Worm (Caenorhabditis elegans): ENCODE results near the gene K06A4.6.

DNA sequence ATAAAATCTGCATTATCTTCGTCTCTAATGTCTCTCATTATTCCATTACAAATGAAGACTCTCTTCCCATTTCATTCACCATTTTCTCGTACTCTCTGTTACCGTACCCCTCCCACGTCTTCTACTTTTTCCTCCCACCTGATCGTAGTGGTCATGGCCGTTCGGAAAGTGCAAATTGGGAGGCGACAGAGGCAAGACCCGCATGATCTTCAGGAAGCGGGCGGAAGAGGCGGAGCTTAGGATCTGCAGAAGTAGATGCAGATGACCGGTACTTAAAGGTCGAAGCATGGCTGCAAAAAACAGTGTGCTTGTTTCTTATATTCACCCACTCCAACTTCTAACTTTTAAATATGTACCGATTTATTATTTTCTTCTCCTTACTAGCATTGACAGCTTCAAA lies 2.6 kb downstream of the K06A4.6 start, which contains the start of gene nas-3:
- TF ChIP-seq F49E8.2 (tag; optimal IDR thresholded peaks at IDR 0.05; ENCODE audit: borderline replicate concordance) (no peak), rbr-2 (tag; optimal IDR thresholded peaks at IDR 0.05) (no peak), ztf-11 (tag; optimal IDR thresholded peaks at IDR 0.05) (no peak), lsy-2 (tag; optimal IDR thresholded peaks at IDR 0.05) (no peak)
